Fruit fly (Drosophila melanogaster) whole organism, embryonic: ENCODE results near the gene eIF4E6.
A peak's percentile ranks its signal among the peaks of the same experiment; 100 is the strongest.

ENCODE experiments used
- Ada2b ChIP-seq: fragments of 200-800 bp; sonication (Bioruptor generic); IDR thresholded peaks from 2 replicates; pipeline ENCODE4 v1.3.6; 2022; ENCODE audit warnings: missing biosample characterization, missing genetic modification characterization
- Awh ChIP-seq: fragments of 200-800 bp; sonication (Bioruptor generic); IDR thresholded peaks from 2 replicates; pipeline ENCODE4, ENCODE4 v1.3.6; 2022; ENCODE audit warnings: missing biosample characterization, missing genetic modification characterization
- BEAF-32 ChIP-seq: fragments of 200-800 bp; sonication (Bioruptor generic); optimal IDR thresholded peaks from 3 replicates; lab custom pipeline; 2017; ENCODE audit warnings: missing biosample characterization, missing genetic modification characterization, mild to moderate bottlenecking, moderate library complexity, missing genetic modification reagents
- CG10209 ChIP-seq: fragments of 200-800 bp; sonication (Bioruptor generic); optimal IDR thresholded peaks from 3 replicates; lab custom pipeline; 2017; ENCODE audit warnings: missing biosample characterization, mild to moderate bottlenecking, missing genetic modification characterization, missing genetic modification reagents
- CG10979 ChIP-seq: fragments of 200-800 bp; sonication (Bioruptor generic); optimal IDR thresholded peaks from 2 replicates; lab custom pipeline; 2018; ENCODE audit warnings: missing biosample characterization, mild to moderate bottlenecking, missing genetic modification characterization, moderate library complexity
- CG1233 ChIP-seq: fragments of 200-800 bp; sonication (Bioruptor generic); optimal IDR thresholded peaks from 4 replicates; lab custom pipeline; 2018; ENCODE audit warnings: missing biosample characterization, mild to moderate bottlenecking, missing genetic modification characterization
- CG12769 ChIP-seq: fragments of 200-800 bp; sonication (Bioruptor generic); optimal IDR thresholded peaks from 2 replicates; lab custom pipeline; 2019; ENCODE audit warnings: missing biosample characterization, mild to moderate bottlenecking, missing genetic modification characterization, moderate library complexity
- CG12942 ChIP-seq: fragments of 200-800 bp; sonication (Bioruptor generic); optimal IDR thresholded peaks from 3 replicates; lab custom pipeline; 2016; ENCODE audit warnings: missing biosample characterization, missing genetic modification characterization
- CG13287 ChIP-seq: fragments of 200-800 bp; sonication (Bioruptor generic); IDR thresholded peaks from 2 replicates; pipeline ENCODE4 v1.3.6; 2022; ENCODE audit warnings: missing biosample characterization, missing genetic modification characterization; ENCODE audit not compliant: partially characterized antibody
- CG14710 ChIP-seq: fragments of 200-800 bp; sonication (Bioruptor generic); optimal IDR thresholded peaks from 3 replicates; lab custom pipeline; 2019; ENCODE audit warnings: missing biosample characterization, mild to moderate bottlenecking, missing genetic modification characterization, moderate library complexity
- CG1647 ChIP-seq: fragments of 200-800 bp; sonication (Bioruptor generic); optimal IDR thresholded peaks from 3 replicates; lab custom pipeline; 2016; ENCODE audit warnings: missing biosample characterization, missing genetic modification characterization
- CG17829 ChIP-seq: fragments of 200-800 bp; optimal IDR thresholded peaks from 2 replicates; lab custom pipeline; 2019; ENCODE audit warnings: missing biosample characterization, mild to moderate bottlenecking, missing genetic modification characterization, moderate library complexity
- CG1832 ChIP-seq: fragments of 200-800 bp; sonication (Bioruptor generic); optimal IDR thresholded peaks from 2 replicates; lab custom pipeline; 2017; ENCODE audit warnings: missing biosample characterization, mild to moderate bottlenecking, missing genetic modification characterization, inconsistent platforms
- CG18599 ChIP-seq: fragments of 200-800 bp; sonication (Bioruptor generic); optimal IDR thresholded peaks from 3 replicates; lab custom pipeline; 2017; ENCODE audit warnings: missing biosample characterization, missing genetic modification characterization, mild to moderate bottlenecking, moderate library complexity, missing genetic modification reagents
- CG2116 ChIP-seq: fragments of 200-800 bp; sonication (Bioruptor generic); optimal IDR thresholded peaks from 3 replicates; lab custom pipeline; 2018; ENCODE audit warnings: missing biosample characterization, mild to moderate bottlenecking, missing genetic modification characterization
- CG31365 ChIP-seq: fragments of 200-800 bp; sonication (Bioruptor generic); optimal IDR thresholded peaks from 2 replicates; lab custom pipeline; 2018; ENCODE audit warnings: missing biosample characterization, mild to moderate bottlenecking, missing genetic modification characterization
- CG32532 ChIP-seq: fragments of 200-800 bp; sonication (Bioruptor generic); IDR thresholded peaks from 2 replicates; pipeline ENCODE4 v1.3.6; 2022; ENCODE audit warnings: missing biosample characterization, missing genetic modification characterization
- CG34422 ChIP-seq: fragments of 200-800 bp; sonication (Bioruptor generic); IDR thresholded peaks from 3 replicates; pipeline ENCODE4 v1.3.6; 2022; ENCODE audit warnings: missing biosample characterization, missing genetic modification characterization
- CG3847 ChIP-seq: fragments of 200-800 bp; sonication (Bioruptor generic); IDR thresholded peaks from 2 replicates; pipeline ENCODE4 v1.3.6; 2022; ENCODE audit warnings: missing biosample characterization, missing genetic modification characterization
- CG6854 ChIP-seq: fragments of 200-800 bp; sonication (Bioruptor generic); optimal IDR thresholded peaks from 3 replicates; lab custom pipeline; 2017; ENCODE audit warnings: missing biosample characterization, mild to moderate bottlenecking, missing genetic modification characterization
- CG8281 ChIP-seq: fragments of 200-800 bp; sonication (Bioruptor generic); optimal IDR thresholded peaks from 2 replicates; lab custom pipeline; 2018; ENCODE audit warnings: missing biosample characterization, mild to moderate bottlenecking, missing genetic modification characterization, moderate library complexity
- CG9932 ChIP-seq: fragments of 200-800 bp; sonication (Bioruptor generic); IDR thresholded peaks from 2 replicates; pipeline ENCODE4 v1.3.6; 2022; ENCODE audit warnings: missing biosample characterization, missing genetic modification characterization
- CHES-1-like ChIP-seq: fragments of 200-800 bp; sonication (Bioruptor generic); optimal IDR thresholded peaks from 2 replicates; lab custom pipeline; 2016; ENCODE audit warnings: missing biosample characterization, missing genetic modification characterization
- Dp ChIP-seq: fragments of 200-800 bp; sonication (Bioruptor generic); optimal IDR thresholded peaks from 2 replicates; lab custom pipeline; 2018; ENCODE audit warnings: missing biosample characterization, mild to moderate bottlenecking, missing genetic modification characterization, moderate library complexity
- Fer1 ChIP-seq: fragments of 200-800 bp; sonication (Bioruptor generic); optimal IDR thresholded peaks from 2 replicates; lab custom pipeline; 2017; ENCODE audit warnings: missing biosample characterization, mild to moderate bottlenecking, missing genetic modification characterization
- GATAe ChIP-seq: fragments of 200-800 bp; sonication (Bioruptor generic); conservative IDR thresholded peaks from 2 replicates; pipeline ENCODE4 v1.3.6; 2022; ENCODE audit warnings: missing biosample characterization, missing genetic modification characterization
- Neu2 ChIP-seq: fragments of 200-800 bp; sonication (Bioruptor generic); optimal IDR thresholded peaks from 3 replicates; lab custom pipeline; 2016; ENCODE audit warnings: missing biosample characterization, missing genetic modification characterization, borderline replicate concordance
- NfI ChIP-seq: fragments of 200-800 bp; sonication (Bioruptor generic); optimal IDR thresholded peaks from 3 replicates; lab custom pipeline; 2018; ENCODE audit warnings: missing biosample characterization, mild to moderate bottlenecking, missing genetic modification characterization, moderate library complexity
- Six4 ChIP-seq: fragments of 200-800 bp; sonication (Bioruptor generic); optimal IDR thresholded peaks from 2 replicates; lab custom pipeline; 2016; ENCODE audit warnings: missing biosample characterization, missing genetic modification characterization
- Ssrp ChIP-seq: fragments of 200-800 bp; sonication (Bioruptor generic); optimal IDR thresholded peaks from 2 replicates; lab custom pipeline; 2018; ENCODE audit warnings: missing biosample characterization, mild to moderate bottlenecking, missing genetic modification characterization, moderate library complexity
- TFAM ChIP-seq: fragments of 200-800 bp; sonication (Bioruptor generic); optimal IDR thresholded peaks from 2 replicates; lab custom pipeline; 2017; ENCODE audit warnings: missing biosample characterization, missing genetic modification characterization, inconsistent platforms
- az2 ChIP-seq: fragments of 200-800 bp; sonication (Bioruptor generic); optimal IDR thresholded peaks from 3 replicates; lab custom pipeline; 2016; ENCODE audit warnings: missing biosample characterization, missing genetic modification characterization
- dmrt99B ChIP-seq: fragments of 200-800 bp; sonication (Bioruptor generic); optimal IDR thresholded peaks from 2 replicates; lab custom pipeline; 2018; ENCODE audit warnings: missing biosample characterization, mild to moderate bottlenecking, missing genetic modification characterization, moderate library complexity
- gcm2 ChIP-seq: fragments of 200-800 bp; sonication (Bioruptor generic); optimal IDR thresholded peaks from 2 replicates; lab custom pipeline; 2016; ENCODE audit warnings: missing biosample characterization, missing genetic modification characterization
- grn ChIP-seq: fragments of 200-800 bp; sonication (Bioruptor generic); optimal IDR thresholded peaks from 3 replicates; lab custom pipeline; 2017; ENCODE audit warnings: missing biosample characterization, missing genetic modification characterization
- gsb ChIP-seq: fragments of 200-800 bp; sonication (Bioruptor generic); IDR thresholded peaks from 2 replicates; pipeline ENCODE4 v1.3.6; 2022; ENCODE audit warnings: missing biosample characterization, missing genetic modification characterization
- kah ChIP-seq: fragments of 200-800 bp; sonication (Bioruptor generic); optimal IDR thresholded peaks from 2 replicates; lab custom pipeline; 2018; ENCODE audit warnings: missing biosample characterization, mild to moderate bottlenecking, missing genetic modification characterization
- kni ChIP-seq: fragments of 200-800 bp; sonication (Bioruptor generic); optimal IDR thresholded peaks from 3 replicates; lab custom pipeline; 2017; ENCODE audit warnings: mild to moderate bottlenecking, missing biosample characterization, missing genetic modification reagents, missing genetic modification characterization
- lmd ChIP-seq: fragments of 200-800 bp; sonication (Bioruptor generic); IDR thresholded peaks from 2 replicates; pipeline ENCODE4 v1.3.6; 2022; ENCODE audit warnings: missing biosample characterization, missing genetic modification characterization
- maf-S ChIP-seq: fragments of 200-800 bp; sonication (Bioruptor generic); optimal IDR thresholded peaks from 2 replicates; lab custom pipeline; 2016; ENCODE audit warnings: missing biosample characterization, missing genetic modification characterization
- pfk ChIP-seq: fragments of 200-800 bp; sonication (Bioruptor generic); optimal IDR thresholded peaks from 2 replicates; lab custom pipeline; 2018; ENCODE audit warnings: missing biosample characterization, mild to moderate bottlenecking, missing genetic modification characterization, moderate library complexity
- prd ChIP-seq, 3 experiments: fragments of >200 bp in 2 of 3; fragments of 200-800 bp in 1 of 3; sonication (Bioruptor generic) in 1 of 3; optimal IDR thresholded peaks in 2 of 3; IDR thresholded peaks in 1 of 3; 2 replicates in 2 of 3; 3 replicates in 1 of 3; pipeline versions ENCODE4 v1.3.6 to Lab custom; 2017 to 2022; ENCODE audit warnings: missing biosample characterization in 1 of 3, missing genetic modification characterization in 1 of 3
- sc ChIP-seq, 3 experiments: fragments of >200 bp in 2 of 3; fragments of 200-800 bp in 1 of 3; sonication (Bioruptor generic) in 1 of 3; optimal IDR thresholded peaks; 2 replicates in 2 of 3; 3 replicates in 1 of 3; lab custom pipeline; 2017; ENCODE audit warnings: mild to moderate bottlenecking in 1 of 3, missing biosample characterization in 1 of 3, missing genetic modification characterization in 1 of 3, missing genetic modification reagents in 1 of 3
- scrt ChIP-seq: fragments of 200-800 bp; sonication (Bioruptor generic); optimal IDR thresholded peaks from 2 replicates; lab custom pipeline; 2018; ENCODE audit warnings: missing biosample characterization, mild to moderate bottlenecking, missing genetic modification characterization, moderate library complexity
- seq ChIP-seq: fragments of 200-800 bp; sonication (Bioruptor generic); IDR thresholded peaks from 2 replicates; pipeline ENCODE4 v1.3.6; 2022; ENCODE audit warnings: missing biosample characterization, missing genetic modification characterization
- stc ChIP-seq: fragments of 200-800 bp; sonication (Bioruptor generic); IDR thresholded peaks from 2 replicates; pipeline ENCODE4 v1.3.6; 2022; ENCODE audit warnings: missing biosample characterization, missing genetic modification characterization
- tap ChIP-seq: fragments of 200-800 bp; optimal IDR thresholded peaks from 3 replicates; lab custom pipeline; 2019; ENCODE audit warnings: missing biosample characterization, mild to moderate bottlenecking, missing genetic modification characterization, moderate library complexity
- tx ChIP-seq: fragments of 200-800 bp; sonication (Bioruptor generic); optimal IDR thresholded peaks from 2 replicates; lab custom pipeline; 2016; ENCODE audit warnings: missing biosample characterization, missing genetic modification characterization

The eIF4E6 gene

DNA sequence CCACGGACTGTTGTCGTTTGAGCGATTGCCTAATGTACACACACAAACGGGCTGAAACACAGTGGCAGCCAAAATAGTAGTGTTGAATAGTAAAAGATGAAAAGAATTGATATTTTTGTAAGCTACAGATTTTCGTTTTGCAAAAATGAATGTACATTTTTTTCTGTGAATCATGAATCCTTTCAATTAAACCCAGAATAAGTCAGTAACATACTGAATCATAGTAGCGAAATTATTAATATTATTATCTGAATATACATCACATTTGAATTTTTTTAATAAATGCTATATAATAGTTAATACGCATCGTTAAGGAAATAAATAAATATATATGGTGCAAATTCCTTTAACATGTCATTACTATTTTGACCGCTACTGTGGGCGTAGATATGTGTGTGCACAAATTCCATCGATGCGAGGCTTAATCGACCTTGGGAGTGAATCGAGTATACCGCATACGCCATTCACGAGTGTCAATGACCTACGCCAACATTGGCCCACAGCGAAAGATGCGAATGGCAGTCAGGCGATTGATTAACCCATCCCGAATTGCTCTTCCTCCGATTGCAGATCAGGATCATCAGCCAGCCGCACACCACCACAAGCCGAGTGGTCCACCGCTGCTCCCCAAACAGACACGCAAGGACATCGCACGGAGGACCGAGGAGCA is 13.7 kb upstream of the eIF4E6 start (continued):
- peak; percentile 69 for TF ChIP-seq CG10209 (GFP tag; lab: Kevin White, UChicago)
- TF ChIP-seq az2, result peak; percentile 70
- peak; percentile 76 for TF ChIP-seq Fer1 (GFP tag; lab: Kevin White, UChicago)
- TF ChIP-seq seq (GFP tag; lab: Robert Waterston, UW), result peak; percentile 68
- TF ChIP-seq gcm2, result no peak
- no peak for TF ChIP-seq CG13287 (GFP tag; lab: Robert Waterston, UW)
- TF ChIP-seq stc, result peak; percentile 57
- TF ChIP-seq lmd (GFP tag; lab: Robert Waterston, UW), result peak; percentile 51; the same call in 1 of the 2 replicates
- no peak for TF ChIP-seq Dp (GFP tag; lab: Kevin White, UChicago)
- peak; percentile 47 for TF ChIP-seq CG6854
- no peak for TF ChIP-seq CG1647 (GFP tag; lab: Kevin White, UChicago)
- peak; percentile 68 for TF ChIP-seq NfI
- TF ChIP-seq GATAe (GFP tag; lab: Robert Waterston, UW), result no peak
- peak; percentile 42; the same call in 1 of the 2 replicates for TF ChIP-seq CG9932 (GFP tag; lab: Robert Waterston, UW)
- TF ChIP-seq CG2116, result peak; percentile 21
- TF ChIP-seq CG8281 (tag; lab: Kevin White, UChicago), result peak; percentile 48
- peak; percentile 52; the same call in 1 of the 2 replicates for TF ChIP-seq CG32532 (GFP tag; lab: Robert Waterston, UW)
- TF ChIP-seq Awh (GFP tag; lab: Robert Waterston, UW), result peak; percentile 48; the same call in 1 of the 2 replicates
- TF ChIP-seq CHES-1-like (GFP tag; lab: Kevin White, UChicago), result no peak
- TF ChIP-seq CG1832, result no peak
- TF ChIP-seq CG17829 (tag; lab: Kevin White, UChicago), result peak; percentile 80
- no peak for TF ChIP-seq pfk
- TF ChIP-seq CG3847 (GFP tag; lab: Robert Waterston, UW), result peak; percentile 41; the same call in 1 of the 2 replicates
- no peak for TF ChIP-seq Neu2 (GFP tag; lab: Kevin White, UChicago)
- no peak for TF ChIP-seq sc (optimal IDR thresholded peaks at IDR 0.05; lab: Kevin White, UChicago)
- TF ChIP-seq sc (GFP tag; optimal IDR thresholded peaks at IDR 0.05; lab: Kevin White, UChicago), result peak; percentile 54
- no peak for TF ChIP-seq maf-S
- TF ChIP-seq CG34422 (GFP tag; lab: Robert Waterston, UW), result no peak; the same call in 2 of the 3 replicates
- TF ChIP-seq CG14710 (tag; lab: Kevin White, UChicago), result peak; percentile 40
- no peak for TF ChIP-seq BEAF-32
- peak; percentile 48 for TF ChIP-seq scrt (GFP tag; lab: Kevin White, UChicago)
- no peak for TF ChIP-seq dmrt99B
- no peak for TF ChIP-seq prd (optimal IDR thresholded peaks at IDR 0.05; lab: Kevin White, UChicago)
- peak; percentile 42; the same call in 1 of the 3 replicates for TF ChIP-seq prd (GFP tag; IDR thresholded peaks at IDR 0.05; lab: Robert Waterston, UW)
- peak; percentile 51 for TF ChIP-seq CG1233 (GFP tag; lab: Kevin White, UChicago)
- no peak for TF ChIP-seq CG18599 (GFP tag; lab: Kevin White, UChicago)
- TF ChIP-seq CG10979 (tag; lab: Kevin White, UChicago), result peak; percentile 60
- no peak for TF ChIP-seq CG12769 (tag; lab: Kevin White, UChicago)
- TF ChIP-seq Six4, result peak; percentile 31
- TF ChIP-seq tap (tag; lab: Kevin White, UChicago), result peak; percentile 71
- TF ChIP-seq kni (GFP tag; lab: Kevin White, UChicago), result no peak
- TF ChIP-seq tx (GFP tag; lab: Kevin White, UChicago), result peak; percentile 2
- no peak for TF ChIP-seq gsb (GFP tag; lab: Robert Waterston, UW)
- TF ChIP-seq grn (GFP tag; lab: Kevin White, UChicago), result no peak
- TF ChIP-seq TFAM, result no peak
- peak; percentile 49 for TF ChIP-seq CG12942
- TF ChIP-seq CG31365 (tag; lab: Kevin White, UChicago), result no peak
- peak; percentile 56 for TF ChIP-seq Ssrp
- peak; percentile 28 for TF ChIP-seq Ada2b (GFP tag; lab: Robert Waterston, UW)
- peak; percentile 29 for TF ChIP-seq kah (GFP tag; lab: Kevin White, UChicago)
